Fruit fly (Drosophila melanogaster) whole organism, prepupa: ENCODE data around the gene CG44838.

ENCODE experiments used
- Blimp-1 ChIP-seq: fragments of 200-800 bp; sonication (Bioruptor generic); optimal IDR thresholded peaks from 3 replicates; lab custom pipeline; 2017; ENCODE audit warnings: missing biosample characterization, missing genetic modification characterization, mild to moderate bottlenecking, moderate library complexity, missing genetic modification reagents
- CG10631 ChIP-seq: fragments of 200-800 bp; sonication (Bioruptor generic); optimal IDR thresholded peaks from 2 replicates; lab custom pipeline; 2016; ENCODE audit warnings: missing biosample characterization, missing genetic modification characterization
- CG11294 ChIP-seq: fragments of 200-800 bp; sonication (Bioruptor generic); IDR thresholded peaks from 2 replicates; pipeline ENCODE4 v1.3.6; 2022; ENCODE audit warnings: missing biosample characterization, missing genetic modification characterization
- CG11762 ChIP-seq: fragments of 200-800 bp; sonication (Bioruptor generic); optimal IDR thresholded peaks from 3 replicates; lab custom pipeline; 2016; ENCODE audit warnings: missing biosample characterization, missing genetic modification characterization; ENCODE audit not compliant: insufficient read depth
- CG11902 ChIP-seq: fragments of 200-800 bp; sonication (Bioruptor generic); optimal IDR thresholded peaks from 3 replicates; lab custom pipeline; 2016; ENCODE audit warnings: missing biosample characterization, missing genetic modification characterization
- CG15336 ChIP-seq: fragments of 200-800 bp; sonication (Bioruptor generic); IDR thresholded peaks from 2 replicates; pipeline ENCODE4 v1.3.6; 2022; ENCODE audit warnings: missing biosample characterization, missing genetic modification characterization
- CG31627 ChIP-seq: fragments of 200-800 bp; sonication (Bioruptor generic); optimal IDR thresholded peaks from 3 replicates; lab custom pipeline; 2016; ENCODE audit warnings: missing biosample characterization, missing genetic modification characterization
- CG32006 ChIP-seq: fragments of 200-800 bp; sonication (Bioruptor generic); optimal IDR thresholded peaks from 3 replicates; lab custom pipeline; 2017; ENCODE audit warnings: missing biosample characterization, mild to moderate bottlenecking, missing genetic modification characterization
- CG6163 ChIP-seq: fragments of 200-800 bp; sonication (Bioruptor generic); IDR thresholded peaks from 3 replicates; pipeline ENCODE4 v1.3.6; 2022; ENCODE audit warnings: missing biosample characterization, missing genetic modification characterization
- CG6792 ChIP-seq: fragments of 200-800 bp; sonication (Bioruptor generic); optimal IDR thresholded peaks from 3 replicates; lab custom pipeline; 2016; ENCODE audit warnings: missing biosample characterization, missing genetic modification characterization
- CG7368 ChIP-seq: fragments of 200-800 bp; sonication (Bioruptor generic); optimal IDR thresholded peaks from 3 replicates; lab custom pipeline; 2016; ENCODE audit warnings: missing biosample characterization, missing genetic modification characterization
- CG8319 ChIP-seq: fragments of 200-800 bp; sonication (Bioruptor generic); optimal IDR thresholded peaks from 3 replicates; lab custom pipeline; 2016; ENCODE audit warnings: missing biosample characterization, missing genetic modification characterization
- CG8632 ChIP-seq: fragments of 200-800 bp; sonication (Bioruptor generic); optimal IDR thresholded peaks from 3 replicates; lab custom pipeline; 2016; ENCODE audit warnings: missing biosample characterization, missing genetic modification characterization
- Eip78C ChIP-seq: fragments of 200-800 bp; sonication (Bioruptor generic); peaks from one replicate; lab custom pipeline; 2016; ENCODE audit warnings: missing biosample characterization, missing genetic modification characterization
- Eip93F ChIP-seq: fragments of 200-800 bp; sonication (Bioruptor generic); optimal IDR thresholded peaks from 2 replicates; lab custom pipeline; 2016; ENCODE audit warnings: missing biosample characterization, mild to moderate bottlenecking, missing genetic modification characterization
- Ets21C ChIP-seq: fragments of 200-800 bp; sonication (Bioruptor generic); optimal IDR thresholded peaks from 3 replicates; lab custom pipeline; 2016; ENCODE audit warnings: missing biosample characterization, missing genetic modification characterization
- Ets96B ChIP-seq: fragments of 200-800 bp; optimal IDR thresholded peaks from 2 replicates; lab custom pipeline; 2019; ENCODE audit warnings: missing biosample characterization, mild to moderate bottlenecking, missing genetic modification characterization, moderate library complexity
- Gug ChIP-seq: fragments of 200-800 bp; sonication (Bioruptor generic); IDR thresholded peaks from 2 replicates; pipeline ENCODE4 v1.3.6; 2022; ENCODE audit warnings: missing biosample characterization, missing genetic modification characterization
- Hr4 ChIP-seq: fragments of 200-800 bp; sonication (Bioruptor generic); optimal IDR thresholded peaks from 3 replicates; lab custom pipeline; 2016; ENCODE audit warnings: missing biosample characterization, missing genetic modification characterization
- Met ChIP-seq: fragments of 200-800 bp; sonication (Bioruptor generic); optimal IDR thresholded peaks from 3 replicates; lab custom pipeline; 2016; ENCODE audit warnings: missing biosample characterization, missing genetic modification characterization
- Smox ChIP-seq: fragments of 200-800 bp; sonication (Bioruptor generic); optimal IDR thresholded peaks from 3 replicates; lab custom pipeline; 2016; ENCODE audit warnings: missing biosample characterization, missing genetic modification characterization
- Sox102F ChIP-seq: fragments of 200-800 bp; sonication (Bioruptor generic); optimal IDR thresholded peaks from 2 replicates; lab custom pipeline; 2016; ENCODE audit warnings: missing biosample characterization, mild to moderate bottlenecking, missing genetic modification characterization
- achi ChIP-seq: fragments of 200-800 bp; sonication (Bioruptor generic); optimal IDR thresholded peaks from 3 replicates; lab custom pipeline; 2016; ENCODE audit warnings: missing biosample characterization, missing genetic modification characterization
- eg ChIP-seq: fragments of 200-800 bp; sonication (Bioruptor generic); IDR thresholded peaks from 3 replicates; pipeline ENCODE4 v1.3.6; 2022; ENCODE audit warnings: missing biosample characterization, missing genetic modification characterization
- esn ChIP-seq: fragments of 200-800 bp; sonication (Bioruptor generic); optimal IDR thresholded peaks from 2 replicates; lab custom pipeline; 2016; ENCODE audit warnings: missing biosample characterization, mild to moderate bottlenecking, missing genetic modification characterization, moderate library complexity
- fd59A ChIP-seq: fragments of 200-800 bp; sonication (Bioruptor generic); optimal IDR thresholded peaks from 2 replicates; lab custom pipeline; 2017; ENCODE audit warnings: missing biosample characterization, mild to moderate bottlenecking, missing genetic modification characterization, missing genetic modification reagents
- fd85E ChIP-seq: fragments of 200-800 bp; sonication (Bioruptor generic); optimal IDR thresholded peaks from 3 replicates; lab custom pipeline; 2016; ENCODE audit warnings: missing biosample characterization, missing genetic modification characterization
- fkh ChIP-seq: fragments of 200-800 bp; sonication (Bioruptor generic); optimal IDR thresholded peaks from 3 replicates; lab custom pipeline; 2017; ENCODE audit warnings: missing biosample characterization, mild to moderate bottlenecking, missing genetic modification characterization, moderate library complexity
- net ChIP-seq: fragments of 200-800 bp; sonication (Bioruptor generic); optimal IDR thresholded peaks from 3 replicates; lab custom pipeline; 2016; ENCODE audit warnings: missing biosample characterization, missing genetic modification characterization
- salr ChIP-seq, 2 experiments: fragments of 200-800 bp; sonication (Bioruptor generic); optimal IDR thresholded peaks; 3 replicates each; lab custom pipeline; 2016 to 2018; ENCODE audit warnings: missing biosample characterization in 2 of 2, missing genetic modification characterization in 2 of 2, mild to moderate bottlenecking in 1 of 2
- svp ChIP-seq: fragments of 200-800 bp; sonication (Bioruptor generic); peaks from one replicate; lab custom pipeline; 2016; ENCODE audit warnings: missing biosample characterization, missing genetic modification characterization
- vri ChIP-seq: fragments of 200-800 bp; sonication (Bioruptor generic); optimal IDR thresholded peaks from 3 replicates; lab custom pipeline; 2016; ENCODE audit warnings: missing biosample characterization, mild to moderate bottlenecking, missing genetic modification characterization

The CG44838 gene

DNA sequence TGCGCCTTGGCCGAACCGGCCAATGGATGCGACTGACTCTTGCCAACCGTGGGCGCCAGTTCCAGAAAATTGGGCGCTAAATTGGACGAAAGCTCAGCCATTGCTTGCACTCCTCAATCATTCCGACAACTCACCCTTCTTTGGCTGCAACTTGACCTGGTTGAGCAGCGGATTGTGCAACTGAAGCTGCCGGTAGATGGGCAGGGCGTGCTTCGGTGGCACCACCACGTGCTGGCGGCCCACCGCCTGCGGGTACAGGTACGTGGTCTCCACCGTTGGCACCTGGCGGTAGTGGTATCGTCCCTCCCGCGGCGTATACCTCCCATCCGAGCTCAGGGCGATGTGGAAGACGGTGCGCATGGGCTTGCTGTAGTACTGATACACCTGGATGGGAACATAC is 29.6 kb downstream of the CG44838 start:
- TF ChIP-seq net = no peak
- TF ChIP-seq eg = no peak
- TF ChIP-seq CG32006 (GFP tag; lab: Kevin White, UChicago) = no peak
- no peak for TF ChIP-seq CG10631 (GFP tag; lab: Kevin White, UChicago)
- TF ChIP-seq CG6792 (GFP tag; lab: Kevin White, UChicago) = no peak
- TF ChIP-seq CG6163 = no peak
- TF ChIP-seq svp = no peak
- no peak for TF ChIP-seq Eip93F (GFP tag; lab: Kevin White, UChicago)

DNA sequence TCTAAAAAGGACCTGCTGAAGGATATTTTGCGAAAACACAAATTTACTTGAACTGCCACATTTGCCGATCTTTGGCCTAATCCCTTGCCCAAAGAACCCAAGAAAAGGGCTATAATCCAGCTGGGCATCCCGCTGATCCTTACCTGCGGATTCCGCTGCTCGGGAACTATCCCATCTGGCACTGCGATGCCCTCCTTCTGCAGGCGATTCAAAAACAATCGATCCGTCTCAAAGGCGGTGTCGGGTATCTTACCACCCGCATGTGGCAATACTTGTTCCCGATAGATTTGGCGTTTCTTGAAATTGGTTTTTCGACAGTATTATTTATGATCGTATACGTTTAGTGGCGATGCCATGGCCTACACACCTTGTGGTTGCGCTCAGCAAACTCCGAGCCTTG is 30.5 kb downstream of the CG44838 start:
- TF ChIP-seq Sox102F = no peak
- TF ChIP-seq Gug = no peak

DNA sequence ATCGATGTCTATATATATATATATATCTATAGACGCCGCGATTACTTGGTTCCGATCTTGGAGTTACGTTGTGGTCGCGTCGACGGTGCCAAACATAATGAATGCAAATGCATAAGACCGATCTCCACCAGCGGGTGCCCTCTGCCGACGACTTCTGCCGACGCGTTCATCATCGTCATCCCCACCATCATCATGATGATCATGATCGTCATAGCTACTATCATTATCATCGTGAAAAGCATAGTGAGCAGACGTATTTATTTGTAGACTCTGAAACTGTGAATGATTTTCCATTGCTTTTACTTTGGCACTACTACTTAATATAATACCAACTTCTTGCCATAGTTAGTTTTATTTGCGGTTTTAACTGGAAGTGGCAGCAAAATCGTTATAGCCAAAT is 31.3 kb downstream of the CG44838 start, which contains the start of gene CG32037:
TSS of gene CG32037 (minus strand) at position 101 of the 400 bp plus-strand sequence.
- TF ChIP-seq CG11902 (GFP tag; lab: Kevin White, UChicago) (no peak), salr (GFP tag; optimal IDR thresholded peaks at IDR 0.05; lab: Kevin White, UChicago) (no peak), achi (GFP tag; lab: Kevin White, UChicago) (no peak)

DNA sequence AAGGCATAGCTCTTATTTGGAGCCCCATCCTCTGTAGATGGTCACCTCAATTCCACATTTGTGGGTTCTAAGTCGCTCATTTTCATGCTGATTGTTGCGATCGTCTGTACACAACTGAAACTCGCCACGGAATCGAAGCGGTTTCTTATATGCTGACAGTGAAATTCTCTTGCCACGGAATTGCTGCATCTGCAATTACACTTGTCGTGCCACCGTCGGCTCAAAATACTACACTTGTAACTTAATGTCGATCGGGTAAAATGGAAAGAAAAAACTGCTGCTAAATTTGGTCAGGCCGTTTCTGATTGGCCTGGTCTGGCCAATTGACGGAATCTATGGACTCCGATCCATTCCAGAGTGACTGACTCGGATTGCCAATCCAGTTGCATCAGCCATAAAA is 36.4 kb downstream of the CG44838 start:
- TF ChIP-seq CG31627 = no peak
- no peak for TF ChIP-seq CG15336 (GFP tag; lab: Robert Waterston, UW)
- no peak for TF ChIP-seq Blimp-1 (GFP tag; lab: Kevin White, UChicago)
- TF ChIP-seq Met (GFP tag; lab: Kevin White, UChicago) = no peak
- no peak for TF ChIP-seq fd85E (GFP tag; lab: Kevin White, UChicago)
- no peak for TF ChIP-seq CG11294 (GFP tag; lab: Robert Waterston, UW)
- TF ChIP-seq CG8632 (GFP tag; lab: Kevin White, UChicago) = no peak
- TF ChIP-seq CG11762 (GFP tag; lab: Kevin White, UChicago) = no peak
- TF ChIP-seq Ets96B (tag; lab: Kevin White, UChicago) = no peak
- TF ChIP-seq Ets21C (GFP tag; lab: Kevin White, UChicago) = no peak
- no peak for TF ChIP-seq fd59A (GFP tag; lab: Kevin White, UChicago)
- no peak for TF ChIP-seq CG7368 (GFP tag; lab: Kevin White, UChicago)
- TF ChIP-seq CG6792 (GFP tag; lab: Kevin White, UChicago) = no peak
- TF ChIP-seq CG8319 (GFP tag; lab: Kevin White, UChicago) = no peak
- no peak for TF ChIP-seq esn
- no peak for TF ChIP-seq Eip78C
- no peak for TF ChIP-seq Hr4 (GFP tag; lab: Kevin White, UChicago)
- TF ChIP-seq, all 60 proteins: peak for 0

DNA sequence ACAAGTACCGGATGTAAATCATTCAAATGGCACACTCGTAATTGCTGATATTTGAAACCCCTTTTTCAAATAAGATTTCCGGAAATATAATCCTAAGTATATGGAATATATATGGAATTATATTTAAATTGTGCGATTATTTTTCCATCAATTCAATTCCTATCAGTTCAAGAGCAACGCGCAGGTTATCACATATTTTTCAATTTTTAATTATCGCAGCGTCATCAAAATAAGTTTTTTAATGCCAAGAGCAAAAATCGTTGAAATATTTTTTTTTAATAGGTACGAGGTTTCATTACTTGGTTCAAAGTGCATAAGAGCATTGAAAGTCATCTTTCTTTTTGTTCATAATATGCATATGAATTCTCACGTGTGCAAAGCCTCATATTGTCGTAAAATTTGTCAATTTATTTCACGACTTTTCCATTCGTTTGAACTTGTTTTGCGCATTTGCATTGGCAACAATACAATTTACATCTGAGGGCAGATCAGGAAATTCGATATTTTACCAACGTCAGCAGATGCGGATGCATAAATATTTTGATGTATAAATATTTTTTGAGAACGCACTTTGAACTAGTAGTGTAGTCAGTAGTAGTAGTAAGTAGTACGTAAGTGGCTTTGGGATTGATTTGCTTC is 37.2 kb downstream of the CG44838 start:
- TF ChIP-seq svp = peak; percentile 90
- no peak for TF ChIP-seq fkh (GFP tag; lab: Kevin White, UChicago)
- TF ChIP-seq, all 60 proteins: peak for 1

- peak; percentile 13 for TF ChIP-seq vri (GFP tag; lab: Kevin White, UChicago)
- TF ChIP-seq CG11762 (GFP tag; lab: Kevin White, UChicago) = no peak
- peak; percentile 82 for TF ChIP-seq svp
- TF ChIP-seq Smox (GFP tag; lab: Kevin White, UChicago) = no peak
Observed at dm6 chr3L:9499919-9500807, 39.3 kb downstream of the CG44838 start.
